Fruit fly (Drosophila melanogaster) whole organism, embryonic: ENCODE results near the gene CG13407.

ENCODE experiments used
- Adf1 ChIP-seq: fragments of 200-800 bp; sonication (Bioruptor generic); IDR thresholded peaks from 2 replicates; pipeline ENCODE4 v1.3.6; 2022; ENCODE audit warnings: missing biosample characterization, missing genetic modification characterization
- Atf6 ChIP-seq: fragments of 200-800 bp; sonication (Bioruptor generic); IDR thresholded peaks from 2 replicates; pipeline ENCODE4 v1.3.6; 2022; ENCODE audit warnings: missing biosample characterization, missing genetic modification characterization
- B-H2 ChIP-seq: fragments of 200-800 bp; sonication (Bioruptor generic); optimal IDR thresholded peaks from 2 replicates; lab custom pipeline; 2018; ENCODE audit warnings: missing biosample characterization, mild to moderate bottlenecking, missing genetic modification characterization
- Bdp1 ChIP-seq: fragments of 200-800 bp; sonication (Bioruptor generic); optimal IDR thresholded peaks from 3 replicates; lab custom pipeline; 2016; ENCODE audit warnings: missing biosample characterization, missing genetic modification characterization
- CG11504 ChIP-seq: fragments of 200-800 bp; sonication (Bioruptor generic); optimal IDR thresholded peaks from 3 replicates; lab custom pipeline; 2019; ENCODE audit warnings: missing biosample characterization, mild to moderate bottlenecking, missing genetic modification characterization, moderate library complexity
- CG11723 ChIP-seq: fragments of 200-800 bp; sonication (Bioruptor generic); optimal IDR thresholded peaks from 2 replicates; lab custom pipeline; 2017; ENCODE audit warnings: missing biosample characterization, mild to moderate bottlenecking, missing genetic modification characterization
- CG12236 ChIP-seq: fragments of 200-800 bp; sonication (Bioruptor generic); optimal IDR thresholded peaks from 2 replicates; lab custom pipeline; 2016; ENCODE audit warnings: missing biosample characterization, missing genetic modification characterization
- CG12942 ChIP-seq: fragments of 200-800 bp; sonication (Bioruptor generic); optimal IDR thresholded peaks from 3 replicates; lab custom pipeline; 2016; ENCODE audit warnings: missing biosample characterization, missing genetic modification characterization
- CG14710 ChIP-seq: fragments of 200-800 bp; sonication (Bioruptor generic); optimal IDR thresholded peaks from 3 replicates; lab custom pipeline; 2019; ENCODE audit warnings: missing biosample characterization, mild to moderate bottlenecking, missing genetic modification characterization, moderate library complexity
- CG1602 ChIP-seq: fragments of 200-800 bp; sonication (Bioruptor generic); optimal IDR thresholded peaks from 3 replicates; lab custom pipeline; 2016; ENCODE audit warnings: missing biosample characterization, missing genetic modification characterization
- CG17385 ChIP-seq: fragments of 200-800 bp; sonication (Bioruptor generic); optimal IDR thresholded peaks from 3 replicates; lab custom pipeline; 2018; ENCODE audit warnings: missing biosample characterization, mild to moderate bottlenecking, missing genetic modification characterization
- CG17802 ChIP-seq: fragments of 200-800 bp; sonication (Bioruptor generic); optimal IDR thresholded peaks from 2 replicates; lab custom pipeline; 2018; ENCODE audit warnings: missing biosample characterization, mild to moderate bottlenecking, missing genetic modification characterization, moderate library complexity
- CG32772 ChIP-seq: fragments of 200-800 bp; sonication (Bioruptor generic); IDR thresholded peaks from 2 replicates; pipeline ENCODE4 v1.3.6; 2022; ENCODE audit warnings: missing biosample characterization, missing genetic modification characterization
- CG33213 ChIP-seq: fragments of 200-800 bp; sonication (Bioruptor generic); optimal IDR thresholded peaks from 3 replicates; lab custom pipeline; 2016; ENCODE audit warnings: missing biosample characterization, missing genetic modification characterization
- CG34422 ChIP-seq: fragments of 200-800 bp; sonication (Bioruptor generic); IDR thresholded peaks from 3 replicates; pipeline ENCODE4 v1.3.6; 2022; ENCODE audit warnings: missing biosample characterization, missing genetic modification characterization
- CG4360 ChIP-seq: fragments of 200-800 bp; sonication (Bioruptor generic); IDR thresholded peaks from 2 replicates; pipeline ENCODE4 v1.3.6; 2022; ENCODE audit warnings: missing biosample characterization, missing genetic modification characterization
- CG4424 ChIP-seq: fragments of 200-800 bp; sonication (Bioruptor generic); optimal IDR thresholded peaks from 3 replicates; lab custom pipeline; 2016; ENCODE audit warnings: missing biosample characterization, missing genetic modification characterization
- CG4854 ChIP-seq: fragments of 200-800 bp; sonication (Bioruptor generic); optimal IDR thresholded peaks from 2 replicates; lab custom pipeline; 2016; ENCODE audit warnings: missing biosample characterization, missing genetic modification characterization, inconsistent platforms
- CG5245 ChIP-seq: fragments of 200-800 bp; sonication (Bioruptor generic); optimal IDR thresholded peaks from 3 replicates; lab custom pipeline; 2016; ENCODE audit warnings: missing biosample characterization, missing genetic modification characterization
- CG7786 ChIP-seq: fragments of 200-800 bp; sonication (Bioruptor generic); optimal IDR thresholded peaks from 2 replicates; lab custom pipeline; 2016; ENCODE audit warnings: missing biosample characterization, missing genetic modification characterization
- CG7963 ChIP-seq: fragments of 200-800 bp; sonication (Bioruptor generic); IDR thresholded peaks from 3 replicates; pipeline ENCODE4 v1.3.6; 2022; ENCODE audit warnings: missing biosample characterization, missing genetic modification characterization; ENCODE audit not compliant: partially characterized antibody
- CG8359 ChIP-seq: fragments of 200-800 bp; sonication (Bioruptor generic); optimal IDR thresholded peaks from 2 replicates; lab custom pipeline; 2017; ENCODE audit warnings: missing biosample characterization, mild to moderate bottlenecking, missing genetic modification characterization, borderline replicate concordance
- CG8478 ChIP-seq: fragments of >200 bp; optimal IDR thresholded peaks from 2 replicates; lab custom pipeline; 2018
- CG8765 ChIP-seq: fragments of 200-800 bp; sonication (Bioruptor generic); IDR thresholded peaks from 2 replicates; pipeline ENCODE4 v1.3.6; 2022; ENCODE audit warnings: missing biosample characterization, missing genetic modification characterization
- Doc2 ChIP-seq: fragments of 200-800 bp; sonication (Bioruptor generic); IDR thresholded peaks from 2 replicates; pipeline ENCODE4 v1.3.6; 2022; ENCODE audit warnings: missing biosample characterization, missing genetic modification characterization
- Drgx ChIP-seq: fragments of 200-800 bp; sonication (Bioruptor generic); IDR thresholded peaks from 2 replicates; pipeline ENCODE4 v1.3.6; 2022; ENCODE audit warnings: missing biosample characterization, missing genetic modification characterization
- HHEX ChIP-seq: fragments of 200-800 bp; sonication (Bioruptor generic); optimal IDR thresholded peaks from 3 replicates; lab custom pipeline; 2017; ENCODE audit warnings: missing biosample characterization, mild to moderate bottlenecking, missing genetic modification characterization, missing genetic modification reagents
- HLHmδ ChIP-seq: fragments of 200-800 bp; sonication (Bioruptor generic); optimal IDR thresholded peaks from 2 replicates; lab custom pipeline; 2018; ENCODE audit warnings: missing biosample characterization, mild to moderate bottlenecking, missing genetic modification characterization, moderate library complexity
- Hr39 ChIP-seq: fragments of >200 bp; optimal IDR thresholded peaks from 2 replicates; lab custom pipeline; 2017
- Hsf ChIP-seq: fragments of 200-800 bp; sonication (Bioruptor generic); optimal IDR thresholded peaks from 3 replicates; lab custom pipeline; 2016; ENCODE audit warnings: missing biosample characterization, missing genetic modification characterization
- Max ChIP-seq: fragments of 200-800 bp; sonication (Bioruptor generic); optimal IDR thresholded peaks from 2 replicates; lab custom pipeline; 2016; ENCODE audit warnings: missing biosample characterization, mild to moderate bottlenecking, missing genetic modification characterization
- Optix ChIP-seq: fragments of 200-800 bp; sonication (Bioruptor generic); IDR thresholded peaks from 3 replicates; pipeline ENCODE4 v1.3.6; 2022; ENCODE audit warnings: missing biosample characterization, missing genetic modification characterization
- Taf1 ChIP-seq: fragments of 200-800 bp; sonication (Bioruptor generic); IDR thresholded peaks from 2 replicates; pipeline ENCODE4 v1.3.6; 2022; ENCODE audit warnings: missing biosample characterization, missing genetic modification characterization
- Tbp ChIP-seq: fragments of >200 bp; optimal IDR thresholded peaks from 2 replicates; lab custom pipeline; 2018; ENCODE audit warnings: missing biosample characterization, missing genetic modification characterization
- YL-1 ChIP-seq: fragments of 200-800 bp; sonication (Bioruptor generic); optimal IDR thresholded peaks from 3 replicates; lab custom pipeline; 2017; ENCODE audit warnings: missing biosample characterization, mild to moderate bottlenecking, missing genetic modification characterization
- ab ChIP-seq: fragments of 200-800 bp; sonication (Bioruptor generic); optimal IDR thresholded peaks from 2 replicates; lab custom pipeline; 2016; ENCODE audit warnings: missing biosample characterization, missing genetic modification characterization
- btn ChIP-seq: fragments of 200-800 bp; sonication (Bioruptor generic); optimal IDR thresholded peaks from 2 replicates; lab custom pipeline; 2016; ENCODE audit warnings: missing biosample characterization, missing genetic modification characterization
- corto ChIP-seq: fragments of 200-800 bp; sonication (Bioruptor generic); optimal IDR thresholded peaks from 2 replicates; lab custom pipeline; 2016; ENCODE audit warnings: missing biosample characterization, mild to moderate bottlenecking, missing genetic modification characterization, moderate library complexity
- dati ChIP-seq: fragments of 200-800 bp; sonication (Bioruptor generic); IDR thresholded peaks from 2 replicates; pipeline ENCODE4 v1.3.6; 2022; ENCODE audit warnings: missing biosample characterization, missing genetic modification characterization
- dmrt99B ChIP-seq: fragments of 200-800 bp; sonication (Bioruptor generic); optimal IDR thresholded peaks from 2 replicates; lab custom pipeline; 2018; ENCODE audit warnings: missing biosample characterization, mild to moderate bottlenecking, missing genetic modification characterization, moderate library complexity
- fd102C ChIP-seq: fragments of 200-800 bp; sonication (Bioruptor generic); optimal IDR thresholded peaks from 2 replicates; lab custom pipeline; 2018; ENCODE audit warnings: missing biosample characterization, mild to moderate bottlenecking, missing genetic modification characterization, moderate library complexity
- lbe ChIP-seq: fragments of 200-800 bp; sonication (Bioruptor generic); optimal IDR thresholded peaks from 2 replicates; lab custom pipeline; 2016; ENCODE audit warnings: missing biosample characterization, mild to moderate bottlenecking, missing genetic modification characterization
- oc ChIP-seq: fragments of 200-800 bp; sonication (Bioruptor generic); optimal IDR thresholded peaks from 2 replicates; lab custom pipeline; 2018; ENCODE audit warnings: missing biosample characterization, mild to moderate bottlenecking, missing genetic modification characterization, moderate library complexity
- odd ChIP-seq: fragments of 200-800 bp; sonication (Bioruptor generic); optimal IDR thresholded peaks from 2 replicates; lab custom pipeline; 2017; ENCODE audit warnings: missing biosample characterization, mild to moderate bottlenecking, missing genetic modification characterization
- pfk ChIP-seq: fragments of 200-800 bp; sonication (Bioruptor generic); optimal IDR thresholded peaks from 2 replicates; lab custom pipeline; 2018; ENCODE audit warnings: missing biosample characterization, mild to moderate bottlenecking, missing genetic modification characterization, moderate library complexity
- sens ChIP-seq: fragments of 200-800 bp; sonication (Bioruptor generic); peaks from one replicate; lab custom pipeline; 2016; ENCODE audit warnings: missing biosample characterization, missing genetic modification characterization
- seq ChIP-seq: fragments of 200-800 bp; sonication (Bioruptor generic); IDR thresholded peaks from 2 replicates; pipeline ENCODE4 v1.3.6; 2022; ENCODE audit warnings: missing biosample characterization, missing genetic modification characterization
- tio ChIP-seq: fragments of 200-800 bp; sonication (Bioruptor generic); optimal IDR thresholded peaks from 2 replicates; lab custom pipeline; 2017; ENCODE audit warnings: missing biosample characterization, missing genetic modification characterization, inconsistent platforms
- tx ChIP-seq: fragments of 200-800 bp; sonication (Bioruptor generic); optimal IDR thresholded peaks from 2 replicates; lab custom pipeline; 2016; ENCODE audit warnings: missing biosample characterization, missing genetic modification characterization
- unpg ChIP-seq: fragments of 200-800 bp; sonication (Bioruptor generic); optimal IDR thresholded peaks from 3 replicates; lab custom pipeline; 2018; ENCODE audit warnings: missing biosample characterization, mild to moderate bottlenecking, missing genetic modification characterization, moderate library complexity
- usp ChIP-seq: fragments of >200 bp; optimal IDR thresholded peaks from 2 replicates; lab custom pipeline; 2017; ENCODE audit warnings: missing biosample characterization, missing genetic modification characterization
- vnd ChIP-seq: fragments of 200-800 bp; sonication (Bioruptor generic); IDR thresholded peaks from 3 replicates; pipeline ENCODE4 v1.3.6; 2022; ENCODE audit warnings: missing biosample characterization, missing genetic modification characterization; ENCODE audit not compliant: partially characterized antibody
- wek ChIP-seq: fragments of 200-800 bp; sonication (Bioruptor generic); optimal IDR thresholded peaks from 3 replicates; lab custom pipeline; 2018; ENCODE audit warnings: missing biosample characterization, mild to moderate bottlenecking, missing genetic modification characterization, moderate library complexity
- zfh1 ChIP-seq: fragments of 200-800 bp; sonication (Bioruptor generic); IDR thresholded peaks from 3 replicates; pipeline ENCODE4 v1.3.6; 2022; ENCODE audit warnings: missing biosample characterization, missing genetic modification characterization

CG13407 gene

dm6 chr3R:22123347-22123746 lies 20.1 kb downstream of the CG13407 start (continued):
- TF ChIP-seq CG4424 (GFP tag; lab: Kevin White, UChicago) (peak; percentile 22), CG4360 (GFP tag; lab: Robert Waterston, UW) (no peak), wek (no peak), fd102C (GFP tag; lab: Kevin White, UChicago) (no peak), B-H2 (GFP tag; lab: Kevin White, UChicago) (no peak), CG14710 (tag; lab: Kevin White, UChicago) (peak; percentile 12), corto (GFP tag; lab: Kevin White, UChicago) (no peak), odd (GFP tag; lab: Kevin White, UChicago) (no peak), Doc2 (no peak), HLHmδ (no peak), CG17802 (tag; lab: Kevin White, UChicago) (no peak), zfh1 (no peak), CG12942 (GFP tag; lab: Kevin White, UChicago) (no peak), btn (GFP tag; lab: Kevin White, UChicago) (no peak), unpg (GFP tag; lab: Kevin White, UChicago) (peak; percentile 22), CG7963 (GFP tag; lab: Robert Waterston, UW) (no peak), YL-1 (GFP tag; lab: Kevin White, UChicago) (no peak), CG7786 (GFP tag; lab: Kevin White, UChicago) (no peak), lbe (GFP tag; lab: Kevin White, UChicago) (no peak), CG12236 (GFP tag; lab: Kevin White, UChicago) (no peak), oc (tag; lab: Kevin White, UChicago) (no peak), CG11504 (tag; lab: Kevin White, UChicago) (peak; percentile 39), CG8478 (lab: Kevin White, UChicago) (no peak), CG4854 (GFP tag; lab: Kevin White, UChicago) (no peak), ab (GFP tag; lab: Kevin White, UChicago) (no peak), seq (no peak), Bdp1 (GFP tag; lab: Kevin White, UChicago) (no peak), pfk (GFP tag; lab: Kevin White, UChicago) (no peak), sens (GFP tag; lab: Kevin White, UChicago) (peak; percentile 58), Tbp (GFP tag; lab: Kevin White, UChicago) (no peak), CG17385 (GFP tag; lab: Kevin White, UChicago) (no peak), tio (GFP tag; lab: Kevin White, UChicago) (peak; percentile 20), Hr39 (lab: Kevin White, UChicago) (no peak), Hsf (no peak), CG8359 (GFP tag; lab: Kevin White, UChicago) (no peak), vnd (no peak), HHEX (GFP tag; lab: Kevin White, UChicago) (no peak), tx (GFP tag; lab: Kevin White, UChicago) (no peak), Adf1 (no peak), Max (GFP tag; lab: Kevin White, UChicago) (no peak), CG11723 (GFP tag; lab: Kevin White, UChicago) (no peak), usp (GFP tag; lab: Kevin White, UChicago) (no peak), Taf1 (GFP tag; lab: Robert Waterston, UW) (no peak), CG8765 (GFP tag; lab: Robert Waterston, UW) (no peak), dati (no peak), CG33213 (GFP tag; lab: Kevin White, UChicago) (no peak), Atf6 (GFP tag; lab: Robert Waterston, UW) (no peak), dmrt99B (tag; lab: Kevin White, UChicago) (peak; percentile 42), CG5245 (no peak), CG32772 (no peak), Drgx (GFP tag; lab: Robert Waterston, UW) (0 out of 2 replicates have a peak, but pooled peaks have one; percentile 20), CG34422 (no peak), CG1602 (no peak), Optix (no peak)
